Fruit fly (Drosophila melanogaster) whole organism, embryonic: ENCODE measurements around the gene Antp.
A peak's percentile ranks its signal among the peaks of the same experiment; 100 is the strongest.

ENCODE experiments used
- Antp ChIP-seq: fragments of 200-800 bp; sonication (Bioruptor generic); optimal IDR thresholded peaks from 3 replicates; lab custom pipeline; 2016; ENCODE audit warnings: missing biosample characterization, missing genetic modification characterization
- Awh ChIP-seq: fragments of 200-800 bp; sonication (Bioruptor generic); IDR thresholded peaks from 2 replicates; pipeline ENCODE4, ENCODE4 v1.3.6; 2022; ENCODE audit warnings: missing biosample characterization, missing genetic modification characterization
- CG10147 ChIP-seq: fragments of 200-800 bp; sonication (Bioruptor generic); optimal IDR thresholded peaks from 2 replicates; lab custom pipeline; 2019; ENCODE audit warnings: missing biosample characterization, mild to moderate bottlenecking, missing genetic modification characterization, moderate library complexity
- CG10209 ChIP-seq: fragments of 200-800 bp; sonication (Bioruptor generic); optimal IDR thresholded peaks from 3 replicates; lab custom pipeline; 2017; ENCODE audit warnings: missing biosample characterization, mild to moderate bottlenecking, missing genetic modification characterization, missing genetic modification reagents
- CG10274 ChIP-seq: fragments of 200-800 bp; sonication (Bioruptor generic); optimal IDR thresholded peaks from 3 replicates; lab custom pipeline; 2017; ENCODE audit warnings: missing biosample characterization, mild to moderate bottlenecking, missing genetic modification characterization
- CG12155 ChIP-seq: fragments of 200-800 bp; sonication (Bioruptor generic); optimal IDR thresholded peaks from 3 replicates; lab custom pipeline; 2016; ENCODE audit warnings: missing biosample characterization, missing genetic modification characterization
- CG12219 ChIP-seq: fragments of 200-800 bp; sonication (Bioruptor generic); optimal IDR thresholded peaks from 3 replicates; lab custom pipeline; 2018; ENCODE audit warnings: missing biosample characterization, mild to moderate bottlenecking, missing genetic modification characterization
- CG12391 ChIP-seq: fragments of 200-800 bp; sonication (Bioruptor generic); optimal IDR thresholded peaks from 3 replicates; lab custom pipeline; 2018; ENCODE audit warnings: missing biosample characterization, mild to moderate bottlenecking, missing genetic modification characterization, moderate library complexity
- CG13287 ChIP-seq: fragments of 200-800 bp; sonication (Bioruptor generic); IDR thresholded peaks from 2 replicates; pipeline ENCODE4 v1.3.6; 2022; ENCODE audit warnings: missing biosample characterization, missing genetic modification characterization; ENCODE audit not compliant: partially characterized antibody
- CG14667 ChIP-seq: fragments of 200-800 bp; sonication (Bioruptor generic); IDR thresholded peaks from 2 replicates; pipeline ENCODE4 v1.3.6; 2022; ENCODE audit warnings: missing biosample characterization, missing genetic modification characterization
- CG15479 ChIP-seq: fragments of 200-800 bp; sonication (Bioruptor generic); optimal IDR thresholded peaks from 3 replicates; lab custom pipeline; 2019; ENCODE audit warnings: missing biosample characterization, mild to moderate bottlenecking, missing genetic modification characterization, moderate library complexity
- CG1647 ChIP-seq: fragments of 200-800 bp; sonication (Bioruptor generic); optimal IDR thresholded peaks from 3 replicates; lab custom pipeline; 2016; ENCODE audit warnings: missing biosample characterization, missing genetic modification characterization
- CG16863 ChIP-seq: fragments of 200-800 bp; sonication (Bioruptor generic); optimal IDR thresholded peaks from 3 replicates; lab custom pipeline; 2016; ENCODE audit warnings: missing biosample characterization, missing genetic modification characterization
- CG17612 ChIP-seq: fragments of 200-800 bp; sonication (Bioruptor generic); IDR thresholded peaks from 2 replicates; pipeline ENCODE4 v1.3.6; 2022; ENCODE audit warnings: missing biosample characterization, missing genetic modification characterization
- CG2678 ChIP-seq: fragments of 200-800 bp; sonication (Bioruptor generic); optimal IDR thresholded peaks from 3 replicates; lab custom pipeline; 2019; ENCODE audit warnings: missing biosample characterization, mild to moderate bottlenecking, missing genetic modification characterization, moderate library complexity
- CG34376 ChIP-seq: fragments of 200-800 bp; sonication (Bioruptor generic); optimal IDR thresholded peaks from 2 replicates; lab custom pipeline; 2018; ENCODE audit warnings: missing biosample characterization, mild to moderate bottlenecking, missing genetic modification characterization
- CG4328 ChIP-seq: fragments of 200-800 bp; sonication (Bioruptor generic); optimal IDR thresholded peaks from 3 replicates; lab custom pipeline; 2017; ENCODE audit warnings: missing biosample characterization, missing genetic modification reagents, missing genetic modification characterization
- CG6689 ChIP-seq: fragments of 200-800 bp; sonication (Bioruptor generic); IDR thresholded peaks from 2 replicates; pipeline ENCODE4 v1.3.6; 2022; ENCODE audit warnings: missing biosample characterization, missing genetic modification characterization
- CG7556 ChIP-seq: fragments of 200-800 bp; sonication (Bioruptor generic); optimal IDR thresholded peaks from 2 replicates; lab custom pipeline; 2017; ENCODE audit warnings: missing biosample characterization, mild to moderate bottlenecking, missing genetic modification characterization
- CG7987 ChIP-seq: fragments of 200-800 bp; sonication (Bioruptor generic); optimal IDR thresholded peaks from 2 replicates; lab custom pipeline; 2018; ENCODE audit warnings: missing biosample characterization, mild to moderate bottlenecking, missing genetic modification characterization, moderate library complexity
- CG8924 ChIP-seq: fragments of 200-800 bp; optimal IDR thresholded peaks from 3 replicates; lab custom pipeline; 2019; ENCODE audit warnings: missing biosample characterization, mild to moderate bottlenecking, missing genetic modification characterization, moderate library complexity
- CG9215 ChIP-seq: fragments of 200-800 bp; sonication (Bioruptor generic); IDR thresholded peaks from 2 replicates; pipeline ENCODE4 v1.3.6; 2022; ENCODE audit warnings: missing biosample characterization, missing genetic modification characterization
- CTCF ChIP-seq: fragments of 200-800 bp; sonication (Bioruptor generic); optimal IDR thresholded peaks from 2 replicates; lab custom pipeline; 2017; ENCODE audit warnings: missing biosample characterization, mild to moderate bottlenecking, missing genetic modification characterization, moderate library complexity
- Chrac-16 ChIP-seq: fragments of 200-800 bp; sonication (Bioruptor generic); optimal IDR thresholded peaks from 3 replicates; lab custom pipeline; 2016; ENCODE audit warnings: missing biosample characterization, missing genetic modification characterization
- Dad ChIP-seq: fragments of 200-800 bp; sonication (Bioruptor generic); optimal IDR thresholded peaks from 3 replicates; lab custom pipeline; 2016; ENCODE audit warnings: missing biosample characterization, missing genetic modification characterization
- Dll ChIP-seq: fragments of 200-800 bp; sonication (Bioruptor generic); IDR thresholded peaks from 4 replicates; pipeline ENCODE4 v1.3.6; 2022; ENCODE audit warnings: missing biosample characterization, missing genetic modification characterization; ENCODE audit not compliant: partially characterized antibody
- Doc2 ChIP-seq: fragments of 200-800 bp; sonication (Bioruptor generic); IDR thresholded peaks from 2 replicates; pipeline ENCODE4 v1.3.6; 2022; ENCODE audit warnings: missing biosample characterization, missing genetic modification characterization
- Drgx ChIP-seq: fragments of 200-800 bp; sonication (Bioruptor generic); IDR thresholded peaks from 2 replicates; pipeline ENCODE4 v1.3.6; 2022; ENCODE audit warnings: missing biosample characterization, missing genetic modification characterization
- Elba2 ChIP-seq: fragments of 200-800 bp; sonication (Bioruptor generic); optimal IDR thresholded peaks from 3 replicates; lab custom pipeline; 2016; ENCODE audit warnings: missing biosample characterization, missing genetic modification characterization
- GATAe ChIP-seq: fragments of 200-800 bp; sonication (Bioruptor generic); conservative IDR thresholded peaks from 2 replicates; pipeline ENCODE4 v1.3.6; 2022; ENCODE audit warnings: missing biosample characterization, missing genetic modification characterization
- Gsc ChIP-seq: fragments of 200-800 bp; sonication (Bioruptor generic); IDR thresholded peaks from 2 replicates; pipeline ENCODE4 v1.3.6; 2022; ENCODE audit warnings: missing biosample characterization, missing genetic modification characterization
- HLHmδ ChIP-seq: fragments of 200-800 bp; sonication (Bioruptor generic); optimal IDR thresholded peaks from 2 replicates; lab custom pipeline; 2018; ENCODE audit warnings: missing biosample characterization, mild to moderate bottlenecking, missing genetic modification characterization, moderate library complexity
- Sry-β ChIP-seq: fragments of 200-800 bp; sonication (Bioruptor generic); optimal IDR thresholded peaks from 2 replicates; lab custom pipeline; 2018; ENCODE audit warnings: missing biosample characterization, mild to moderate bottlenecking, missing genetic modification characterization, moderate library complexity
- TFAM ChIP-seq: fragments of 200-800 bp; sonication (Bioruptor generic); optimal IDR thresholded peaks from 2 replicates; lab custom pipeline; 2017; ENCODE audit warnings: missing biosample characterization, missing genetic modification characterization, inconsistent platforms
- cg ChIP-seq: fragments of 200-800 bp; sonication (Bioruptor generic); optimal IDR thresholded peaks from 3 replicates; lab custom pipeline; 2019; ENCODE audit warnings: missing biosample characterization, mild to moderate bottlenecking, missing genetic modification characterization, moderate library complexity
- dysf ChIP-seq: fragments of 200-800 bp; sonication (Bioruptor generic); IDR thresholded peaks from 3 replicates; pipeline ENCODE4 v1.3.6; 2022; ENCODE audit warnings: missing biosample characterization, missing genetic modification characterization
- ems ChIP-seq: fragments of 200-800 bp; sonication (Bioruptor generic); optimal IDR thresholded peaks from 3 replicates; lab custom pipeline; 2016; ENCODE audit warnings: missing biosample characterization, missing genetic modification characterization
- fru ChIP-seq: fragments of >200 bp; optimal IDR thresholded peaks from 2 replicates; lab custom pipeline; 2017
- gsb-n ChIP-seq: fragments of 200-800 bp; sonication (Bioruptor generic); optimal IDR thresholded peaks from 3 replicates; lab custom pipeline; 2018; ENCODE audit warnings: missing biosample characterization, mild to moderate bottlenecking, missing genetic modification characterization
- her ChIP-seq: fragments of 200-800 bp; sonication (Bioruptor generic); optimal IDR thresholded peaks from 2 replicates; lab custom pipeline; 2016; ENCODE audit warnings: missing biosample characterization, missing genetic modification characterization
- hkb ChIP-seq, 2 experiments: fragments of 200-800 bp in 1 of 2; fragments of >200 bp in 1 of 2; sonication (Bioruptor generic) in 1 of 2; IDR thresholded peaks in 1 of 2; optimal IDR thresholded peaks in 1 of 2; 2 replicates each; pipeline versions ENCODE4 v1.3.6 to Lab custom; 2017 to 2022; ENCODE audit warnings: missing biosample characterization in 1 of 2, missing genetic modification characterization in 1 of 2
- luna ChIP-seq: fragments of 200-800 bp; sonication (Bioruptor generic); optimal IDR thresholded peaks from 2 replicates; lab custom pipeline; 2016; ENCODE audit warnings: missing biosample characterization, missing genetic modification characterization
- mirr ChIP-seq: fragments of 200-800 bp; sonication (Bioruptor generic); optimal IDR thresholded peaks from 3 replicates; lab custom pipeline; 2018; ENCODE audit warnings: missing biosample characterization, mild to moderate bottlenecking, missing genetic modification characterization
- mld ChIP-seq: fragments of 200-800 bp; sonication (Bioruptor generic); IDR thresholded peaks from 3 replicates; pipeline ENCODE4 v1.3.6; 2022; ENCODE audit warnings: missing biosample characterization, missing genetic modification characterization; ENCODE audit not compliant: partially characterized antibody
- pfk ChIP-seq: fragments of 200-800 bp; sonication (Bioruptor generic); optimal IDR thresholded peaks from 2 replicates; lab custom pipeline; 2018; ENCODE audit warnings: missing biosample characterization, mild to moderate bottlenecking, missing genetic modification characterization, moderate library complexity
- rib ChIP-seq: fragments of 200-800 bp; sonication (Bioruptor generic); IDR thresholded peaks from 2 replicates; pipeline ENCODE4 v1.3.6; 2022; ENCODE audit warnings: missing biosample characterization, missing genetic modification characterization
- shn ChIP-seq: fragments of 200-800 bp; sonication (Bioruptor generic); optimal IDR thresholded peaks from 3 replicates; lab custom pipeline; 2016; ENCODE audit warnings: missing biosample characterization, missing genetic modification characterization
- sob ChIP-seq: fragments of 200-800 bp; sonication (Bioruptor generic); IDR thresholded peaks from 2 replicates; pipeline ENCODE4 v1.3.6; 2022; ENCODE audit warnings: missing biosample characterization, missing genetic modification characterization
- tgo ChIP-seq: fragments of 200-800 bp; sonication (Bioruptor generic); IDR thresholded peaks from 3 replicates; pipeline ENCODE4 v1.3.6; 2022; ENCODE audit warnings: missing biosample characterization, missing genetic modification characterization
- tx ChIP-seq: fragments of 200-800 bp; sonication (Bioruptor generic); optimal IDR thresholded peaks from 2 replicates; lab custom pipeline; 2016; ENCODE audit warnings: missing biosample characterization, missing genetic modification characterization

Antp gene

dm6 chr3R:6881264-6882014, 117.6 kb downstream of the Antp start (continued):
- TF ChIP-seq GATAe (GFP tag; lab: Robert Waterston, UW) (no peak), CG17612 (GFP tag; lab: Robert Waterston, UW) (no peak), CG10274 (no peak), CG12391 (tag; lab: Kevin White, UChicago) (no peak), CG10147 (GFP tag; lab: Kevin White, UChicago) (no peak), Antp (peak; percentile 62), pfk (GFP tag; lab: Kevin White, UChicago) (no peak), hkb (optimal IDR thresholded peaks at IDR 0.05; lab: Kevin White, UChicago) (peak; percentile 96), hkb (GFP tag; IDR thresholded peaks at IDR 0.05; lab: Robert Waterston, UW) (peak; percentile 74; the same call in 1 of the 2 replicates), mirr (no peak), Elba2 (GFP tag; lab: Kevin White, UChicago) (peak; percentile 66), CG9215 (GFP tag; lab: Robert Waterston, UW) (peak; percentile 52), fru (lab: Kevin White, UChicago) (no peak), Dll (GFP tag; lab: Robert Waterston, UW) (no peak), CG4328 (GFP tag; lab: Kevin White, UChicago) (no peak), cg (GFP tag; lab: Kevin White, UChicago) (no peak), CG8924 (tag; lab: Kevin White, UChicago) (peak; percentile 81), CG14667 (GFP tag; lab: Robert Waterston, UW) (peak; percentile 28; the same call in 1 of the 2 replicates), mld (GFP tag; lab: Robert Waterston, UW) (no peak), CTCF (GFP tag; lab: Kevin White, UChicago) (no peak), CG7556 (GFP tag; lab: Kevin White, UChicago) (no peak), Chrac-16 (GFP tag; lab: Kevin White, UChicago) (peak; percentile 73), dysf (GFP tag; lab: Robert Waterston, UW) (peak; percentile 68), ems (GFP tag; lab: Kevin White, UChicago) (peak; percentile 34), luna (no peak), CG16863 (peak; percentile 71), CG34376 (GFP tag; lab: Kevin White, UChicago) (no peak), Dad (GFP tag; lab: Kevin White, UChicago) (peak; percentile 21), HLHmδ (GFP tag; lab: Kevin White, UChicago) (no peak), CG12219 (GFP tag; lab: Kevin White, UChicago) (peak; percentile 54), Sry-β (peak; percentile 8), her (peak; percentile 21), rib (no peak), TFAM (GFP tag; lab: Kevin White, UChicago) (no peak), CG12155 (GFP tag; lab: Kevin White, UChicago) (peak; percentile 49), sob (GFP tag; lab: Robert Waterston, UW) (no peak), Awh (peak; percentile 57; the same call in 1 of the 2 replicates), CG13287 (GFP tag; lab: Robert Waterston, UW) (no peak), CG2678 (no peak), Gsc (GFP tag; lab: Robert Waterston, UW) (no peak; the same call in 1 of the 2 replicates), tx (GFP tag; lab: Kevin White, UChicago) (peak; percentile 18), CG1647 (GFP tag; lab: Kevin White, UChicago) (no peak), CG7987 (no peak), gsb-n (tag; lab: Kevin White, UChicago) (peak; percentile 77), CG15479 (GFP tag; lab: Kevin White, UChicago) (peak; percentile 98), CG10209 (GFP tag; lab: Kevin White, UChicago) (peak; percentile 71), Drgx (no peak), CG6689 (GFP tag; lab: Robert Waterston, UW) (peak; percentile 70), shn (GFP tag; lab: Kevin White, UChicago) (peak; percentile 61), tgo (GFP tag; lab: Robert Waterston, UW) (peak; percentile 56; the same call in 2 of the 3 replicates), Doc2 (GFP tag; lab: Robert Waterston, UW) (no peak)
